Worm (Caenorhabditis elegans): ENCODE data around the gene pqn-35.

The pqn-35 gene

DNA sequence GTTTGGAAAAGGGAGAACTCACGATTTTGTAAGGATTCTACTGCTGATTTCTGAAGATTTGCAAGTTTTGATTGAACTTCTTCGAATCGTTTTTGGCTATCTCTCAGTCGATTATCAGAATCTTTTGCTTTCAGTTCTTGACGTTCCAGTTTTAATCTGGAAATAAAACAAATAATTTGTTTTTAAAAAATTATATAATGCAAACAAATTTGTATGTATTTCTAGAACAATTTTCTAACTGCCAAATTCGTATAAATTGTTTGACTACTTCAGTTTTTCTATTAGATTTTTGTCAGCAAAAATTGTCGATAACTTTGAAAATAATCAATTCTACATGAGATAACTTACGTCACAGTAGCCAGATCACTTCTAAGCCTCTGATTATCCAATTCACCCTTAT is 18.7 kb downstream of the pqn-35 start:
- TF ChIP-seq unc-62 (GFP tag; optimal IDR thresholded peaks at IDR 0.05), result no peak

ce11 chrII:4638241-4638640 is 25.4 kb downstream of the pqn-35 start, which contains the start of gene che-10:
Gene che-10 (minus strand): TSS chrII:4638341.
- TF ChIP-seq unc-62 (GFP tag; optimal IDR thresholded peaks at IDR 0.05), result no peak

DNA sequence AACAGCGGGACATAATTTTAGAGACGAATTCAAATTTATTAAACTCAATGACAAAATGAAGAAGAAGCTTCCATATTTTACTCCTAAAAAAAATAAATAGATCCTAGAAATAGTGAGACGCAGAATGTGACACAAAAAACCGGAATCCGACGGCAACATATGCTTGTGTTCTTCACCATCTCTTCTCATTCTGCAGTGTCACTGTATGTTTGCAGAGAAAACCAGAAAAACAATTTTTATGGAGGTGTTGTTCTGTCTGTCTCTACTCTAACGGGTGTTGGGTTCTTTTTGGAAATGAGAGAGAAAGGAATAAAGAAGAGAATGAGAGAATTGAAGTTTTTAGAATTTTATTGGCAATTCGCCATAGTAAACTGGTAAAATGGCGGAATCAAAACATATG is 26.1 kb downstream of the pqn-35 start:
- no peak for TF ChIP-seq unc-62 (GFP tag; optimal IDR thresholded peaks at IDR 0.05)

- TF ChIP-seq unc-62 (GFP tag; optimal IDR thresholded peaks at IDR 0.05), result no peak
Observed at ce11 chrII:4640748-4641147, 28.0 kb downstream of the pqn-35 start.

DNA sequence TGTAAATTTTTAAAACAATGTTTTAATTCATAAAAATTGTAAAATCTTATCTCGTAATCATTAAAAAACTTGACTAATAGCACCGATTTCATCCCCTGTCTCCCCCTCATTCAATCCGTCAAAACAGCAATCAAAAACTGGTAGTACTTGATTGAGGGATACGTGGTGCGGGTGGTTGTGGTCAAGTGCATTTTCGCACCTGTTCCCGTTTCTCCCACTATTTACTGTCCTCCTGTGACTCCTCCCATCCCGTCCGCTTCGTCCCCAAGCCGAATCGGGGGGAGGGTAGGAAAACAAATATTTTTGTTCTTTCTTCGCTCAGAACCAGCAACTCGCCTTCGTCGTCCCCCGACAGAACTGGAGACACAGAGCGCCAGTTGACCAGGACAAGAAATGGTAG is 36.0 kb downstream of the pqn-35 start, which contains the start of gene lgc-27:
TSS of gene lgc-27 (plus strand) at position 301 of the 400 bp plus-strand sequence.
- no peak for TF ChIP-seq unc-62 (GFP tag; optimal IDR thresholded peaks at IDR 0.05)

- no peak for TF ChIP-seq unc-62 (GFP tag; optimal IDR thresholded peaks at IDR 0.05)
Observed at ce11 chrII:4650072-4650471, 37.3 kb downstream of the pqn-35 start.

DNA sequence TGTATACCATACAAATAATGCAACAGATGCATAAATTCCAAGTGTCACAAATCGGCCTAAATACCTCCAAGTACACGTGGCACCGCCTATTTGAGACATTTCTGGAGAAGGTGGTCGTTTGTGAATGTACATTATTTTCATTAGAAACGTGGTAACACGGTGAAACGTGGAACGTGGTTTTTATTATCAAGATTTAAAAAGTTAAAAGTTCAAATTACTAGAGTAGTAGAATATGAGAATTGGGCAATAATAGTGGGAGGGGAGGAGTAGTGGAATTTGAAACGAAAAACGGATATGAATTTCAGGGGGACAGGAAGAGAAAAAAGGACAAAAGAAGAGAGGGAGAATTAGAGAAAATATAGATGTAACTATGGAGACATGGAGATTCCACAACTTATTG is 43.0 kb downstream of the pqn-35 start, which contains the start of gene fut-6:
TSS of gene fut-6 (minus strand) at position 101 of the 400 bp plus-strand sequence.
- TF ChIP-seq unc-62 (GFP tag; optimal IDR thresholded peaks at IDR 0.05), result no peak

- TF ChIP-seq unc-62 (GFP tag; optimal IDR thresholded peaks at IDR 0.05), result no peak
Observed at ce11 chrII:4657370-4657769, 44.6 kb downstream of the pqn-35 start.

ce11 chrII:4658245-4658644 is 45.5 kb downstream of the pqn-35 start:
- TF ChIP-seq unc-62 (GFP tag; optimal IDR thresholded peaks at IDR 0.05), result no peak

DNA sequence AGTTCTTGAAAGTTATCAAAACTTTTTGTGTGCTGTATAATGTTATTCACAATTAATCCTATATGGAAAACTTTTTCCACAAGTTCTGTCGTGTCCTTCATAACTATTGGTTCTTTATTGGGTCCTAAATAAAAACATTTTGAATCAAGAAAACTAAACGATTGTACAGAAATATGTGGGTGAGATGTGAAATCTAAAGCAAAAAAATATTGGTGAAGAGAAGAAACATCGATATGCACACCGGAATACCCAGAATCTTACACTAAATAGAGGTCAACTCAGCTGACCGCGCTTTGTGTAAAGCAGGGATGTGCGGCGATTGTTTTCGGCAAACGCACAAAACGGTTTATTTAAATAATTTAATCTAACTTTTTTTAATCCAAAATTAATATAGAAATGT is 48.5 kb downstream of the pqn-35 start, which contains the start of gene T05A7.13:
TSS of gene T05A7.13 (minus strand) at position 101 of the 400 bp plus-strand sequence.
- TF ChIP-seq unc-62 (GFP tag; optimal IDR thresholded peaks at IDR 0.05), result no peak

ce11 chrII:4663186-4663585 is 50.4 kb downstream of the pqn-35 start, which contains the start of gene T05A7.12:
Gene T05A7.12 (minus strand): TSS chrII:4663286.
- no peak for TF ChIP-seq unc-62 (GFP tag; optimal IDR thresholded peaks at IDR 0.05)

- no peak for TF ChIP-seq unc-62 (GFP tag; optimal IDR thresholded peaks at IDR 0.05)
Observed at ce11 chrII:4665359-4665758, 52.6 kb downstream of the pqn-35 start, which contains the start of gene T05A7.11. Gene T05A7.11 (minus strand): TSS chrII:4665459.

ce11 chrII:4667572-4667971 is 54.8 kb downstream of the pqn-35 start, which contains the start of gene fut-5:
Gene fut-5 (minus strand): TSS chrII:4667672.
- TF ChIP-seq unc-62 (GFP tag; optimal IDR thresholded peaks at IDR 0.05), result no peak

DNA sequence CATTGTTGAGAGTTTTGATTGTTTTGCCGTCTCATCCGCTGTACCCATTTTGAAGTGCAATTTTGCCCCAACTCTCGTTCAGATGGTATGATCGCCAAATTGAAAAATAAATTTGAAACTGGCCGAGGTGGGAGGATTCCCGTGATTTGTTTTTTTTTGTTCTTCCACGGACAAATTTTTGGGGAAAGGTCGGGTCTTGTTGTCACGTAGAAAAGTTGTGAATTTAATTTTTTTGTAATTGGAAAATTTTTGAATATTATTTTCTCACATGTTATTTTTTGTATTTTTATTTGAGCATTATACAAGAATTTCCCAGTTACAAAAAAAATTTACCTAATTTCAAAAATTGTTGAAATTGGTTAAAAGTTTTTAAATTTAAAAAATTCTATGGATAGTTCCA is 58.9 kb downstream of the pqn-35 start, which contains the start of gene T05A7.6:
TSS of gene T05A7.6 (minus strand) at position 101 of the 400 bp plus-strand sequence.
- TF ChIP-seq unc-62 (GFP tag; optimal IDR thresholded peaks at IDR 0.05), result no peak

DNA sequence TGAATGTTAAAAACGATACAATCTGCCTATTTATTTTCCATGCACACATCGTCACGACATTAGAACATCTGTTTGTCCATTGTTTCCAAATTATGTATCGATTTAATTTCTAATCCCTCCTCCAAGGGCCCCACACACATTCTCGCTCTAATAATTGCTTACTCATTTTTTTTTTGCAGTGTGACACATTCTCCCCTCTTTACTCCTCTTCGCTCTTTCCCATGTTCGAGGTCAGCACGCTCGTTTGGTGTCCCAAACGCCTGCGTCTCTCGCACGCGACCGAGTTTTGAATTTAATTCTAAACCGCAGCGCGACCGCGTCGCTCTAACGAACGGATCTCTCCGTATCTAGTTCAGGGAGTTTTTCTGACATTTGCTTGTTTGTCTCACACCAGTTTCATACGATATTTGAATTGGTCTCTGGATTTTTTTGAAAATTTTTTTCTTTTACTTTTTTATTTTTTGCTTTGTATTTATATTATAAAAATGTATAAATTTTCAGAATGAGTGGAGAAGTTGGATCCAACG is 59.9 kb downstream of the pqn-35 start, which contains the start of the genes clec-140 and hmg-11:
TSS of gene clec-140 (plus strand) at position 477 of the 527 bp plus-strand sequence.
TSS of gene hmg-11 (plus strand) at position 502 of the 527 bp plus-strand sequence.
- TF ChIP-seq unc-62 (GFP tag; optimal IDR thresholded peaks at IDR 0.05), result no peak

DNA sequence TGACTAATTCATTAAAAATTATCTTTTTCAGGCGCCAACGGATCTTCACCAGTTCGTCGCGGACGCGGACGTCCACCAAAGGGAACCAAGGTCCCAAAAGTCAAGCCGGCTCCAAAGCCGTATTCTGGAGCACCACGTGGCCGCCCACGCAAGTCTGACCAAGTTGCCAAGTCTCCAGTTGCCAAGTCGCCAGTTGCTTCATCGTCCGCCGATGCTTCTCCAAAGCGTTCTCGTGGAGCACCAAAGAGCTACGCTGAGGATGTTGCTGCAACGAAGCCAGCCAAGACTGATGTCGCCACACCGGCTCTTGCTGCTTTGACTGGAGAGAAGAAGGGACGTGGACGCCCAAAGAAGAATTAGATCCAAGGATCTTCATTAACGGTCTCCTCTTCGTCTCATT is 60.4 kb downstream of the pqn-35 start:
- TF ChIP-seq unc-62 (GFP tag; optimal IDR thresholded peaks at IDR 0.05), result no peak

DNA sequence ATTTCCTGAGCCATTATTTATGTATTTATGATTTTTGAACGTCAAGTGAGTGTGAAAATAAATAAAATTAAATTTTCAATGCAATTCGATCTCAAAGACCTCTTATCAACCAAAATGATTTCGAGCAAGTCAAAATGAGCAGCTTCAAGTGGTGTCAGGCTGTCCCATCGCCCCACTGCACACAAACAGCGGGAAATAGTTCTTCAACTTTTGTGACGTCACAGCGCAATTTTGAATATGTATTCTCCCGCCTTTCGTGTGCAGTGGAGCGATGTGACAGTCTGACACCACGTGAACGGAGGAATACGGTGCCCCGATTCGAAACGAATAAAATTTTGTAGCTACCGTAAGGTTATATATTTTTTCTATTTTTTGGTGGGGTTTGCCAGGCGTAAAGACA is 60.9 kb downstream of the pqn-35 start:
- no peak for TF ChIP-seq unc-62 (GFP tag; optimal IDR thresholded peaks at IDR 0.05)
